Worm (Caenorhabditis elegans) whole organism, midembryonic: ENCODE results near the gene fipr-15.

Experiments used
- T22C8.4 ChIP-seq: fragments of 200-800 bp; sonication (Bioruptor generic); IDR thresholded peaks from 2 replicates; pipeline ENCODE4 v1.3.6; 2022; ENCODE audit warnings: missing genetic modification characterization, missing compliant biosample characterization
- cog-1 ChIP-seq: sonication (generic microtip); optimal IDR thresholded peaks from 2 replicates; lab custom pipeline; 2016; ENCODE audit warnings: missing genetic modification characterization, missing compliant biosample characterization
- med-1 ChIP-seq: sonication (generic microtip); optimal IDR thresholded peaks from 2 replicates; lab custom pipeline; 2017; ENCODE audit warnings: missing genetic modification characterization, mild to moderate bottlenecking, missing compliant biosample characterization, antibody characterized with exemption, missing genetic modification reagents; ENCODE audit not compliant: insufficient read depth

- TF ChIP-seq T22C8.4 (no peak), cog-1 (tag; lab: Kevin White, UChicago) (no peak), med-1 (GFP tag; lab: Kevin White, UChicago) (no peak)
These were observed 16.3 kb upstream of the fipr-15 start, which contains the start of gene nish-1 for ce11 chrIV:10864031-10864430.
